Worm (Caenorhabditis elegans): ENCODE results near the gene ethe-1.

The ethe-1 gene

ce11 chrIV:9510439-9510838, 1.9 kb upstream of the ethe-1 start, which contains the start of gene C33A12.4:
Gene C33A12.4 (minus strand): TSS chrIV:9510569.
- TF ChIP-seq nhr-21 (tag; optimal IDR thresholded peaks at IDR 0.05): peak; percentile 54
- TF ChIP-seq C34F6.9 (tag; optimal IDR thresholded peaks at IDR 0.05): peak; percentile 8
- no peak for TF ChIP-seq sma-3 (GFP tag; optimal IDR thresholded peaks at IDR 0.05)
- TF ChIP-seq ceh-16 (tag; optimal IDR thresholded peaks at IDR 0.05): no peak
- TF ChIP-seq lin-13 (GFP tag; optimal IDR thresholded peaks at IDR 0.05): no peak
- no peak for TF ChIP-seq ztf-1 (GFP tag; conservative IDR thresholded peaks at IDR 0.05)
- no peak for TF ChIP-seq lin-39 (tag; optimal IDR thresholded peaks at IDR 0.05)
- no peak for TF ChIP-seq mdl-1 (tag; optimal IDR thresholded peaks at IDR 0.05)
- no peak for TF ChIP-seq ceh-82 (tag; optimal IDR thresholded peaks at IDR 0.05)
- no peak for TF ChIP-seq unc-55 (GFP tag; optimal IDR thresholded peaks at IDR 0.05)
- no peak for TF ChIP-seq alr-1 (tag; optimal IDR thresholded peaks at IDR 0.05)
- TF ChIP-seq nhr-77 (tag; optimal IDR thresholded peaks at IDR 0.05): no peak
- TF ChIP-seq nhr-23 (tag; optimal IDR thresholded peaks at IDR 0.05): no peak
- TF ChIP-seq nhr-12 (tag; optimal IDR thresholded peaks at IDR 0.05): no peak
- TF ChIP-seq crh-2 (tag; optimal IDR thresholded peaks at IDR 0.05): no peak
- TF ChIP-seq fos-1 (tag; optimal IDR thresholded peaks at IDR 0.05): no peak
- TF ChIP-seq lin-11 (tag; optimal IDR thresholded peaks at IDR 0.05): peak; percentile 68
- TF ChIP-seq ZK546.5 (tag; optimal IDR thresholded peaks at IDR 0.05): no peak
- TF ChIP-seq dmd-4 (tag; optimal IDR thresholded peaks at IDR 0.05): no peak
- no peak for TF ChIP-seq aly-2 (tag; optimal IDR thresholded peaks at IDR 0.05)
- TF ChIP-seq Y55F3AM.14 (GFP tag; optimal IDR thresholded peaks at IDR 0.05): no peak
- TF ChIP-seq ztf-4 (tag; optimal IDR thresholded peaks at IDR 0.05): peak; percentile 2
- no peak for TF ChIP-seq F13H6.1 (tag; optimal IDR thresholded peaks at IDR 0.05)
- TF ChIP-seq sma-9 (GFP tag; optimal IDR thresholded peaks at IDR 0.05): no peak
- no peak for TF ChIP-seq sma-9 (tag; optimal IDR thresholded peaks at IDR 0.05)

DNA sequence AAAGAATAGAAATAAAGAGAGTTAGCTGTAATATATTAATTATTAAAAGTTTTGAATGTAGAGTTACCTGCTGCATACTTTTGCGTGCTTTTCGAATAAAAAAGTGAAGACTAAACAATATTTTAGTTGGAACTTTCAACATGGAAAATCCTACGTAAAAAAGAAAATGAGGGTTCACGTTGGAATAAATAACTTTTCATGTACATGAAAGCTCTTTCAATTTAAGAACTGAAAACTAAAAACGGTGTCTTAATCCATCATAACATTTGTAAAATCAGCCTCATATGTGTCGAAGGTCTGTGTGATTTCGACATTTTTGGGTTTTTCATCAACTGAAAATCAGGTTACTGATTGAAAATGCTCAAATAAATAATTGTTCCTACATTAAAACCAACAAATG, 2.3 kb downstream of the ethe-1 start, which contains the start of gene ttr-9:
Gene ttr-9, minus strand, starts transcription at position 101 of the 400 bp plus-strand sequence.
- no peak for TF ChIP-seq nhr-23 (tag; optimal IDR thresholded peaks at IDR 0.05)
- TF ChIP-seq mdl-1 (tag; optimal IDR thresholded peaks at IDR 0.05): no peak
- TF ChIP-seq unc-55 (GFP tag; optimal IDR thresholded peaks at IDR 0.05): no peak
- no peak for TF ChIP-seq lin-13 (GFP tag; optimal IDR thresholded peaks at IDR 0.05)
- TF ChIP-seq nhr-6 (tag; optimal IDR thresholded peaks at IDR 0.05): no peak
- no peak for TF ChIP-seq mab-5 (tag; optimal IDR thresholded peaks at IDR 0.05)
- TF ChIP-seq R02D3.7 (tag; optimal IDR thresholded peaks at IDR 0.05): no peak
- TF ChIP-seq snpc-4 (tag; optimal IDR thresholded peaks at IDR 0.05): no peak

ce11 chrIV:9500100-9500499, 8.5 kb downstream of the ethe-1 start, which contains the start of gene ugt-21:
Gene ugt-21 (plus strand): TSS chrIV:9500311.
- TF ChIP-seq unc-39 (tag; optimal IDR thresholded peaks at IDR 0.05): no peak
- no peak for TF ChIP-seq nhr-10 (tag; optimal IDR thresholded peaks at IDR 0.05)
- peak; percentile 31 for TF ChIP-seq sma-9 (GFP tag; optimal IDR thresholded peaks at IDR 0.05)
- TF ChIP-seq sma-9 (tag; optimal IDR thresholded peaks at IDR 0.05): no peak
- TF ChIP-seq gmeb-1 (tag; optimal IDR thresholded peaks at IDR 0.05): no peak

DNA sequence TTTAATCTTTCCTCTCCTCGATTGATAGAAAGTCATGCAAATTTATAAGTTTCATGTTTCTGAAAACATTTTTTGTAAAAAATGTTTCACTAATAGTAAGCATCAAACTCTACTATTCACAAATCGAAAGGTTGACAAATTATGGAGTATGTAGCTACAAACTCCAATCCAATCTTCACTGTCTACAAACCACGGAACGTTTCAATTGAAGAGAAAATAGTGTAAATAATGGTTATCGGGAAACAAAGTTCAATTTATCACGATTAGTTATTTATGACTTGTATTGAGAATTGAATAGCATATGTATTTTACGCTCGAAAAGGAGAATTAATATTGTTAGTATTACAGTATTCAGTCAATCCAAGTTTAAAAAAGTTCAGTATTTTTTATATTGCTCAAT, 8.9 kb downstream of the ethe-1 start:
- TF ChIP-seq nhr-10 (tag; optimal IDR thresholded peaks at IDR 0.05): no peak
- no peak for TF ChIP-seq elt-3 (tag; optimal IDR thresholded peaks at IDR 0.05)
- TF ChIP-seq unc-62 (GFP tag; optimal IDR thresholded peaks at IDR 0.05): no peak
- no peak for TF ChIP-seq egl-27 (tag; optimal IDR thresholded peaks at IDR 0.05)
- TF ChIP-seq lin-11 (tag; optimal IDR thresholded peaks at IDR 0.05): no peak
- TF ChIP-seq alr-1 (tag; optimal IDR thresholded peaks at IDR 0.05): no peak
- no peak for TF ChIP-seq R02D3.7 (tag; optimal IDR thresholded peaks at IDR 0.05)
- TF ChIP-seq sem-4 (tag; optimal IDR thresholded peaks at IDR 0.05): no peak
- no peak for TF ChIP-seq mdl-1 (tag; optimal IDR thresholded peaks at IDR 0.05)
- TF ChIP-seq nhr-6 (tag; optimal IDR thresholded peaks at IDR 0.05): no peak
- TF ChIP-seq snpc-4 (tag; optimal IDR thresholded peaks at IDR 0.05): no peak

DNA sequence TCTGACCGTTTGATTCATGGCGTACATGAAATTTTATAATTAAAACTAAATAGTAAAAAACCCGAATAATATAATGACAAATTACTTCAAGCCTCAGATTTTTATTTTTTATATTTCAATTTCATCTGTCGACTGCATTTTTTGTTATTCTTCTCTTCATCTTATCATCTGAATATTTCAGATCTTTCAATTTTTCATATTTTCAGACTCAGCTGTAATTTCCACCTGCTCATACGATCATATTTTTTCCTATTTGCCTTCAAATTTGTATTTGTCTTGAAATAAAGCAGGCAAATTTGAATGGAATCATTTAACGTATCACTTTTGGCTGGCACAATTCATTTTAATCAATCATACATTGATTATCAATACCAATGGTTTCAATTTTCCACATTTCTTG, 10.5 kb downstream of the ethe-1 start, which contains the start of gene sru-4:
Gene sru-4, plus strand, starts transcription at position 301 of the 400 bp plus-strand sequence.
- no peak for TF ChIP-seq egl-27 (tag; optimal IDR thresholded peaks at IDR 0.05)
- TF ChIP-seq nhr-10 (tag; optimal IDR thresholded peaks at IDR 0.05): no peak
- no peak for TF ChIP-seq sem-4 (tag; optimal IDR thresholded peaks at IDR 0.05)
- no peak for TF ChIP-seq mbf-1 (tag; optimal IDR thresholded peaks at IDR 0.05)
- TF ChIP-seq nhr-21 (tag; optimal IDR thresholded peaks at IDR 0.05): no peak
- TF ChIP-seq sma-9 (GFP tag; optimal IDR thresholded peaks at IDR 0.05): no peak
- TF ChIP-seq sma-9 (tag; optimal IDR thresholded peaks at IDR 0.05): no peak
- no peak for TF ChIP-seq F13H6.1 (tag; optimal IDR thresholded peaks at IDR 0.05)
- TF ChIP-seq R02D3.7 (tag; optimal IDR thresholded peaks at IDR 0.05): no peak
- TF ChIP-seq nhr-77 (tag; optimal IDR thresholded peaks at IDR 0.05): no peak
- TF ChIP-seq lin-13 (GFP tag; optimal IDR thresholded peaks at IDR 0.05): no peak
- TF ChIP-seq lsy-2 (tag; optimal IDR thresholded peaks at IDR 0.05): no peak
- no peak for TF ChIP-seq C34F6.9 (tag; optimal IDR thresholded peaks at IDR 0.05)
- no peak for TF ChIP-seq blmp-1 (tag; optimal IDR thresholded peaks at IDR 0.05; ENCODE audit: insufficient read depth)
- TF ChIP-seq mab-5 (tag; optimal IDR thresholded peaks at IDR 0.05): no peak
- TF ChIP-seq nhr-25 (tag; optimal IDR thresholded peaks at IDR 0.05): no peak
- no peak for TF ChIP-seq elt-3 (tag; optimal IDR thresholded peaks at IDR 0.05)
- TF ChIP-seq lin-11 (tag; optimal IDR thresholded peaks at IDR 0.05): no peak

All from whole organism, L2 larva.